Worm (Caenorhabditis elegans) whole organism, late embryonic: Measurements from ENCODE around the gene F35H10.6.

Experiments
- C38D4.7 ChIP-seq: fragments of 200-800 bp; sonication (Bioruptor generic); optimal IDR thresholded peaks from 2 replicates; lab custom pipeline; 2018; ENCODE audit warnings: mild to moderate bottlenecking, missing genetic modification characterization, moderate library complexity, missing compliant biosample characterization
- K09A11.1 ChIP-seq: sonication (generic microtip); optimal IDR thresholded peaks from 2 replicates; lab custom pipeline; 2017; ENCODE audit warnings: antibody characterized with exemption, mild to moderate bottlenecking, missing genetic modification characterization, missing compliant biosample characterization; ENCODE audit not compliant: insufficient read depth
- ahr-1 ChIP-seq: sonication (generic microtip); optimal IDR thresholded peaks from 2 replicates; lab custom pipeline; 2016; ENCODE audit warnings: missing genetic modification characterization, missing compliant biosample characterization
- ceh-14 ChIP-seq: sonication (generic microtip); optimal IDR thresholded peaks from 2 replicates; lab custom pipeline; 2016; ENCODE audit warnings: missing genotype, missing genetic modification characterization, missing compliant biosample characterization
- ceh-18 ChIP-seq: sonication (generic microtip); optimal IDR thresholded peaks from 2 replicates; lab custom pipeline; 2016; ENCODE audit warnings: missing genetic modification characterization, missing compliant biosample characterization
- ceh-22 ChIP-seq: sonication (generic microtip); optimal IDR thresholded peaks from 2 replicates; lab custom pipeline; 2017; ENCODE audit warnings: missing biosample characterization, missing genetic modification characterization
- ceh-24 ChIP-seq: sonication (generic microtip); optimal IDR thresholded peaks from 2 replicates; lab custom pipeline; 2016; ENCODE audit warnings: mild to moderate bottlenecking, missing genetic modification characterization, missing compliant biosample characterization
- ceh-31 ChIP-seq: sonication (generic microtip); optimal IDR thresholded peaks from 2 replicates; lab custom pipeline; 2016; ENCODE audit warnings: missing genetic modification characterization, missing compliant biosample characterization
- ceh-48 ChIP-seq: sonication (generic microtip); optimal IDR thresholded peaks from 2 replicates; lab custom pipeline; 2016; ENCODE audit warnings: missing genetic modification characterization, inconsistent platforms, missing compliant biosample characterization
- ceh-6 ChIP-seq: fragments of 200-800 bp; sonication (Bioruptor generic); optimal IDR thresholded peaks from 2 replicates; lab custom pipeline; 2018; ENCODE audit warnings: mild to moderate bottlenecking, missing genetic modification characterization, missing compliant biosample characterization
- che-1 ChIP-seq: sonication (generic microtip); optimal IDR thresholded peaks from 2 replicates; lab custom pipeline; 2016; ENCODE audit warnings: mild to moderate bottlenecking, missing genetic modification characterization, missing compliant biosample characterization
- dve-1 ChIP-seq: sonication (generic microtip); optimal IDR thresholded peaks from 2 replicates; lab custom pipeline; 2017; ENCODE audit warnings: antibody characterized with exemption, mild to moderate bottlenecking, missing genetic modification characterization, missing compliant biosample characterization
- elt-2 ChIP-seq: sonication (generic microtip); optimal IDR thresholded peaks from 2 replicates; lab custom pipeline; 2016; ENCODE audit warnings: missing genetic modification reagents, missing genetic modification characterization, missing compliant biosample characterization
- elt-4 ChIP-seq: sonication (generic microtip); optimal IDR thresholded peaks from 2 replicates; lab custom pipeline; 2016; ENCODE audit warnings: missing genetic modification characterization, missing compliant biosample characterization
- eyg-1 ChIP-seq: sonication (generic microtip); optimal IDR thresholded peaks from 2 replicates; lab custom pipeline; 2016; ENCODE audit warnings: missing genotype, missing genetic modification characterization, missing compliant biosample characterization
- fax-1 ChIP-seq: sonication (generic microtip); optimal IDR thresholded peaks from 2 replicates; lab custom pipeline; 2016; ENCODE audit warnings: missing genotype, missing genetic modification characterization, missing compliant biosample characterization
- fkh-6 ChIP-seq: sonication (generic microtip); optimal IDR thresholded peaks from 2 replicates; lab custom pipeline; 2016; ENCODE audit warnings: missing genetic modification characterization, missing compliant biosample characterization
- gmeb-2 ChIP-seq: sonication (generic microtip); optimal IDR thresholded peaks from 2 replicates; lab custom pipeline; 2016; ENCODE audit warnings: missing genetic modification characterization, inconsistent platforms, missing compliant biosample characterization
- hlh-15 ChIP-seq: sonication (generic microtip); optimal IDR thresholded peaks from 2 replicates; lab custom pipeline; 2016; ENCODE audit warnings: missing genetic modification characterization, missing compliant biosample characterization
- hlh-30 ChIP-seq: sonication (generic microtip); optimal IDR thresholded peaks from 2 replicates; lab custom pipeline; 2017; ENCODE audit warnings: antibody characterized with exemption, missing genetic modification characterization, missing compliant biosample characterization; ENCODE audit not compliant: insufficient read depth
- hlh-6 ChIP-seq: sonication (generic microtip); optimal IDR thresholded peaks from 2 replicates; lab custom pipeline; 2016; ENCODE audit warnings: missing genotype, missing genetic modification characterization, missing compliant biosample characterization
- lim-6 ChIP-seq: sonication (generic microtip); optimal IDR thresholded peaks from 2 replicates; lab custom pipeline; 2016; ENCODE audit warnings: missing genetic modification characterization, missing compliant biosample characterization
- mec-3 ChIP-seq: sonication (generic microtip); optimal IDR thresholded peaks from 2 replicates; lab custom pipeline; 2016; ENCODE audit warnings: borderline replicate concordance, missing genetic modification characterization, missing compliant biosample characterization
- nfya-1 ChIP-seq: sonication (generic microtip); optimal IDR thresholded peaks from 2 replicates; lab custom pipeline; 2017; ENCODE audit warnings: missing genetic modification characterization, mild to moderate bottlenecking, missing compliant biosample characterization, antibody characterized with exemption, moderate library complexity
- nhr-11 ChIP-seq: fragments of 150-350 bp; optimal IDR thresholded peaks from 2 replicates; lab custom pipeline; 2014; ENCODE audit warnings: missing biosample characterization, missing genetic modification characterization
- nhr-232 ChIP-seq: sonication (generic microtip); optimal IDR thresholded peaks from 2 replicates; lab custom pipeline; 2016; ENCODE audit warnings: missing genetic modification characterization, missing compliant biosample characterization
- npax-4 ChIP-seq: sonication (generic microtip); optimal IDR thresholded peaks from 2 replicates; lab custom pipeline; 2016; ENCODE audit warnings: missing genetic modification characterization, missing compliant biosample characterization
- pax-1 ChIP-seq: fragments of 150-350 bp; optimal IDR thresholded peaks from 2 replicates; lab custom pipeline; 2014; ENCODE audit warnings: missing biosample characterization, missing genetic modification characterization
- pha-4 ChIP-seq: fragments of 150-350 bp; optimal IDR thresholded peaks from 2 replicates; lab custom pipeline; 2018; ENCODE audit warnings: missing biosample characterization, missing genetic modification reagents, missing genetic modification characterization
- rnt-1 ChIP-seq: sonication (generic microtip); optimal IDR thresholded peaks from 2 replicates; lab custom pipeline; 2016; ENCODE audit warnings: missing genetic modification characterization, missing compliant biosample characterization
- sox-4 ChIP-seq: sonication (generic microtip); optimal IDR thresholded peaks from 2 replicates; lab custom pipeline; 2017; ENCODE audit warnings: mild to moderate bottlenecking, missing genetic modification characterization, inconsistent platforms, missing compliant biosample characterization
- syd-9 ChIP-seq: sonication (generic microtip); optimal IDR thresholded peaks from 2 replicates; lab custom pipeline; 2016; ENCODE audit warnings: mild to moderate bottlenecking, missing genetic modification characterization, moderate library complexity, missing compliant biosample characterization
- tbx-7 ChIP-seq: sonication (generic microtip); optimal IDR thresholded peaks from 2 replicates; lab custom pipeline; 2016; ENCODE audit warnings: missing genotype, missing genetic modification characterization, missing compliant biosample characterization
- ttx-3 ChIP-seq: sonication (generic microtip); optimal IDR thresholded peaks from 2 replicates; lab custom pipeline; 2016; ENCODE audit warnings: missing genetic modification reagents, missing genetic modification characterization, missing compliant biosample characterization
- unc-3 ChIP-seq, 2 experiments: fragments of 200-800 bp in 1 of 2; sonication (Bioruptor generic) in 1 of 2; sonication (generic microtip) in 1 of 2; conservative IDR thresholded peaks in 1 of 2; optimal IDR thresholded peaks in 1 of 2; 2 replicates each; pipeline versions ENCODE4 v1.3.6 to Lab custom; 2016 to 2022; ENCODE audit warnings: missing compliant biosample characterization in 2 of 2, missing genetic modification characterization in 2 of 2, missing genetic modification reagents in 1 of 2
- unc-86 ChIP-seq: sonication (generic microtip); optimal IDR thresholded peaks from 2 replicates; lab custom pipeline; 2016; ENCODE audit warnings: missing genetic modification characterization, missing compliant biosample characterization

F35H10.6 gene

DNA sequence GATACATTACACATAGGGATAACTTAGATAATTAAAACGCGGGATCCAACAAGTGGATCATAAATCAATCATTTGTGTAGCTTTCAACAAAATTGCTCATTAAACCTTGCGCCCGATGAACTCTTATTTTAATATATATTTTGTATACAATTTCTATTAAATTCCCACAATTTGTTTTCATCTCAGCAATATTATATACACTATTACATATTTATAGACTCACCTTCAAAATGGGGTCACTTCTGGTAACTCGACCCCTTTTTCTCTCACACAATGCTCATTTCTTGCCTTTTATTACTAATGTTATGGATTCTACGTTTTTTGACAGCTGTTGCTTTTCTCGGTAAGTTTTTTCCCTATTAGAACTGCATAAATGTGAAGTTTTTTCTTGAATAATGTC is 39.9 kb downstream of the F35H10.6 start, which contains the start of gene lgc-6:
Gene lgc-6 (plus strand): TSS at position 301 of the 400 bp plus-strand sequence.
- TF ChIP-seq tbx-7 (tag; lab: Kevin White, UChicago) = no peak

DNA sequence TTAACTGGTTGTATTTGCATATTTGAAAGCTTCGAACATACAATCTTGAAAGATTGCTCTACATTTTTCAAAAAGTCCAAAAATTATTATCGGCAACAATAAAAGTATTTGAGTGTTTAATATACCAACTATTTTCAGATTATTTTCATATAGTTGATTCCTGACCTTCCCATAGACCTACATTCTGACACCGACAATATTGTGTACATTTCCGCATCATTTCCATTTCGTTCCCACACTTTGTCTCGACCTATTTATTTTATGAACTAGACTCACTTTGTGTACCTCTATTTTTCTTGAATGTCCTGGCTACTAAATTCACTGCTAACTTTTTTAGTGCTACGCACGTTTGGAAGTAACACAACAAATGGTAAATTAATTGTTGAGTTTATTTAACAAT is 42.6 kb downstream of the F35H10.6 start, which contains the start of gene lgc-5:
Gene lgc-5 (plus strand): TSS at position 301 of the 400 bp plus-strand sequence.
- TF ChIP-seq dve-1 (no peak), pax-1 (tag; lab: Kevin White, UChicago) (no peak), hlh-6 (no peak), nhr-11 (no peak), sox-4 (no peak), syd-9 (tag; lab: Kevin White, UChicago) (no peak), che-1 (tag; lab: Kevin White, UChicago) (no peak)

DNA sequence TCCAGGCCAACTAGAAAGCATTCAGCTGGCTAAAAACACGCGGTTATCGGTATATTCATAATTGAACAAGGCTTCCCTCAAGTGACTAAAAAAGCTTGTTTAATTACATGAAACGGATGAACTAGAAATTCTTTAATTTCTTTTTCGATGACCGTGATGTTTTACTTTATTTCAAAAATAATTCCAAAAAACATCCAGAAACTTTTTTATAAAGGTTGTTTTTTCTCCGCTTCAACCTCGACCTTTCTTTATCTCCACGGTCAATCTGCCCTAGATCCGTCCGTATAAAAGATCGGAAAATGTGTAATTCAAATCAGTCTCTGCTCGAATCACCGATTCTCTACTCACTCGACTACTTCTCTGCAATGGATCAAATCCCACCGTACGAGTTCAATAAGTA is 45.8 kb downstream of the F35H10.6 start, which contains the start of gene F17E9.5:
Gene F17E9.5 (plus strand): TSS at position 301 of the 400 bp plus-strand sequence.
- TF ChIP-seq eyg-1 (tag; lab: Kevin White, UChicago) (no peak), K09A11.1 (tag; lab: Kevin White, UChicago) (no peak), ceh-24 (tag; lab: Kevin White, UChicago) (no peak), tbx-7 (tag; lab: Kevin White, UChicago) (no peak), ceh-18 (no peak), nhr-232 (no peak), ceh-22 (tag; lab: Kevin White, UChicago) (no peak), sox-4 (no peak), lim-6 (tag; lab: Kevin White, UChicago) (no peak), gmeb-2 (no peak), elt-4 (tag; lab: Kevin White, UChicago) (no peak), C38D4.7 (no peak), unc-86 (tag; lab: Kevin White, UChicago) (no peak), ceh-31 (tag; lab: Kevin White, UChicago) (no peak), elt-2 (tag; lab: Kevin White, UChicago) (no peak), ceh-14 (tag; lab: Kevin White, UChicago) (no peak), nfya-1 (no peak), hlh-30 (no peak), npax-4 (tag; lab: Kevin White, UChicago) (no peak)

DNA sequence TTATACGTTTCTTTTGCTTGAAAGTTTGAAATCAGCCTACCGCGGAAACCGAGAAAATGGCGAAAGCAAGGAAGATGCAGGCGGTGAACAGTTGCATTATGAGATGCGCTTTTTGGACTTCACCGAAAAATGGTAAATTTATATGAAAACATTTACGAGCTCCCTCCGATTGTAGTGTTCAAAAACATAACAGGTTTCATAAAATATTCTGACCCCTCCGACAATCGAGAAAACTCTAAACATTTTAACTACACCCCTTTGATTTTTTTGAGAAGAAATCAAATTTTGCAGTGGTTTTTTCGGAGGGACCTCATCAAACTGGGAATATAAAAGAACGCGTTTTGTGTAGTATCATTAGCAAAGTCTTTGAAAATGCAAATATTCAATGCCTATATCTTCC is 47.3 kb downstream of the F35H10.6 start, which contains the start of the genes F17E9.18 and F17E9.15:
Gene F17E9.18 (minus strand): TSS at position 101 of the 400 bp plus-strand sequence.
Gene F17E9.15 (plus strand): TSS at position 368 of the 400 bp plus-strand sequence.
- TF ChIP-seq eyg-1 (tag; lab: Kevin White, UChicago) (no peak), mec-3 (tag; lab: Kevin White, UChicago) (no peak), ceh-24 (tag; lab: Kevin White, UChicago) (no peak), pha-4 (tag; lab: Kevin White, UChicago) (no peak), K09A11.1 (tag; lab: Kevin White, UChicago) (no peak), ceh-48 (tag; lab: Kevin White, UChicago) (no peak), hlh-15 (tag; lab: Kevin White, UChicago) (no peak), unc-3 (GFP tag; conservative IDR thresholded peaks at IDR 0.05; lab: Robert Waterston, UW) (no peak), unc-3 (tag; optimal IDR thresholded peaks at IDR 0.05; lab: Kevin White, UChicago) (no peak), fkh-6 (tag; lab: Kevin White, UChicago) (no peak)
- TF ChIP-seq, all 69 proteins: peak for 0

DNA sequence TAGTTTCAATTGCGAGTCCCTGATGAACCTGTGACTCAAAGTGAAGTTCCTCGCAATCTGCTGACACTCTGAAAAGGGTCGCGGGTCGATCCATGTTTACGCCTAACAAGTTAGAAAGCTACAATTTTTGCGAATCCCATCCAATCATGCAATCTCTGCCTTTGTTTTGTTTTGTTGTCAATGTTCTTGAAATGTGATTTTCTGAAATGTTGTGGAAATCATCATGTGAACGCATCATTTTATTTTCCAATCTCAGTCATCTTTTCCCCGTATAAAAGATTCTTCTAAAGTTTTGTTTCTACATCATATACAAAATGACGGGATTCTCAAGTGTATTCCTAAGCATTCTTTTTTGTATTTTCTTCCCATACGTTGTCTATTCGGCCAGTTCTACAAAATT is 48.3 kb downstream of the F35H10.6 start, which contains the start of gene F17E9.4:
Gene F17E9.4 (plus strand): TSS at position 301 of the 400 bp plus-strand sequence.
- no peak for TF ChIP-seq hlh-30
- no peak for TF ChIP-seq elt-2 (tag; lab: Kevin White, UChicago)
- no peak for TF ChIP-seq ceh-6 (GFP tag; lab: Kevin White, UChicago)
- TF ChIP-seq fax-1 = no peak
- no peak for TF ChIP-seq rnt-1 (tag; lab: Kevin White, UChicago)
- TF ChIP-seq ahr-1 (tag; lab: Kevin White, UChicago) = no peak
- TF ChIP-seq ttx-3 = no peak
- TF ChIP-seq eyg-1 (tag; lab: Kevin White, UChicago) = no peak
- no peak for TF ChIP-seq nhr-11
